Worm (Caenorhabditis elegans): ENCODE data around the gene gldi-7.

The gldi-7 gene

DNA sequence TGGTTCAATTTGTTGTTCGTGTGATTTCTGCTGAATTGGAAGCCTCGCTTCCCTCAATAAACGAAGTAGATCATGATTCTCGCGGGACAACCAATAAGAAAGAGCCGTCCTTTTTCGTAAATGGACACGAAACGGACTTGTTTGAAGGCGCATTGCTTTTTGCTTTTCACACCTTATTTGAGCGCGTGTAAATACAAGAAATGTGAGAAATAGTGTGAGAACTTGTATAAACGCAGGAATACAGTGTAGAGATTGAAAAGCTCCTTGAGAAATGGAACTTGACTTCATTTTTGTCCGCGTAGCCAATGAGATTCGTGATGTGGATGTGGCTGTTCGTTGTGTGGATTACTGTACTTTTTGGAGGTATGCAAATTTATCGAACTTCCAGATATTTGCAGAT is 10.4 kb downstream of the gldi-7 start, which contains the start of gene cht-2:
TSS of gene cht-2 (plus strand) at position 301 of the 400 bp plus-strand sequence.
- TF ChIP-seq egl-43 (GFP tag; IDR thresholded peaks at IDR 0.05) (no peak), nhr-48 (tag; optimal IDR thresholded peaks at IDR 0.05) (no peak), vab-7 (GFP tag; IDR thresholded peaks at IDR 0.05) (no peak), daf-16 (GFP tag; optimal IDR thresholded peaks at IDR 0.05) (no peak), daf-16 (tag; optimal IDR thresholded peaks at IDR 0.05) (no peak), nhr-77 (tag; optimal IDR thresholded peaks at IDR 0.05) (no peak), zip-2 (tag; optimal IDR thresholded peaks at IDR 0.05) (no peak), lim-7 (GFP tag; IDR thresholded peaks at IDR 0.05) (no peak), madf-5 (GFP tag; IDR thresholded peaks at IDR 0.05) (no peak), ceh-44 (GFP tag; IDR thresholded peaks at IDR 0.05) (no peak), zip-11 (GFP tag; IDR thresholded peaks at IDR 0.05) (no peak), unc-62 (GFP tag; optimal IDR thresholded peaks at IDR 0.05 in 1 of 2) (no peak), unc-62 (tag; optimal IDR thresholded peaks at IDR 0.05) (no peak), tra-1 (GFP tag; IDR thresholded peaks at IDR 0.05) (no peak), hif-1 (tag; optimal IDR thresholded peaks at IDR 0.05) (no peak), madf-9 (GFP tag; conservative IDR thresholded peaks at IDR 0.05) (no peak), nhr-6 (tag; optimal IDR thresholded peaks at IDR 0.05) (no peak), aha-1 (tag) (no peak), duxl-1 (tag; optimal IDR thresholded peaks at IDR 0.05; ENCODE audit: poor library complexity) (no peak)

- TF ChIP-seq zag-1 (tag; optimal IDR thresholded peaks at IDR 0.05) (no peak), Y48G9A.11 (GFP tag; IDR thresholded peaks at IDR 0.05) (no peak), lin-38 (GFP tag; IDR thresholded peaks at IDR 0.05) (peak; percentile 41; the same call in 1 of the 2 replicates), nhr-48 (tag; optimal IDR thresholded peaks at IDR 0.05) (no peak)
Measured at ce11 chrII:8518210-8518609, 12.8 kb downstream of the gldi-7 start, which contains the start of gene T13H5.8. Gene T13H5.8 (plus strand): TSS chrII:8518510.

ce11 chrII:8516783-8517182 is 14.2 kb downstream of the gldi-7 start, which contains the start of gene rnh-2:
Gene rnh-2 (plus strand): TSS chrII:8517150.
- TF ChIP-seq fkh-10 (GFP tag; optimal IDR thresholded peaks at IDR 0.05): no peak
- TF ChIP-seq spr-3 (GFP tag; optimal IDR thresholded peaks at IDR 0.05): no peak
- TF ChIP-seq egl-27 (tag; optimal IDR thresholded peaks at IDR 0.05): no peak
- no peak for TF ChIP-seq dmd-8 (GFP tag; IDR thresholded peaks at IDR 0.05)
- no peak for TF ChIP-seq madf-5 (GFP tag; IDR thresholded peaks at IDR 0.05)
- TF ChIP-seq ceh-82 (tag; optimal IDR thresholded peaks at IDR 0.05): no peak
- no peak for TF ChIP-seq Y105C5A.15 (GFP tag; IDR thresholded peaks at IDR 0.05)
- TF ChIP-seq unc-130 (GFP tag; optimal IDR thresholded peaks at IDR 0.05): peak; percentile 95
- no peak for TF ChIP-seq jun-1 (tag; optimal IDR thresholded peaks at IDR 0.05)
- no peak for TF ChIP-seq Y75B8A.6 (GFP tag; IDR thresholded peaks at IDR 0.05)
- TF ChIP-seq lin-1 (GFP tag; IDR thresholded peaks at IDR 0.05): no peak
- TF ChIP-seq ceh-62 (tag; optimal IDR thresholded peaks at IDR 0.05): no peak
- TF ChIP-seq dve-1 (tag; optimal IDR thresholded peaks at IDR 0.05; ENCODE audit: insufficient read depth): peak; percentile 60
- TF ChIP-seq mxl-2 (GFP tag; conservative IDR thresholded peaks at IDR 0.05): no peak
- no peak for TF ChIP-seq dmd-9 (GFP tag; IDR thresholded peaks at IDR 0.05)
- TF ChIP-seq nhr-25 (tag; optimal IDR thresholded peaks at IDR 0.05; ENCODE audit: borderline replicate concordance, insufficient read depth): no peak
- no peak for TF ChIP-seq ceh-28 (tag; optimal IDR thresholded peaks at IDR 0.05)
- TF ChIP-seq set-16 (GFP tag; IDR thresholded peaks at IDR 0.05): no peak
- TF ChIP-seq ztf-7 (tag; optimal IDR thresholded peaks at IDR 0.05): no peak
- no peak for TF ChIP-seq nhr-48 (tag; optimal IDR thresholded peaks at IDR 0.05)
- TF ChIP-seq ceh-20 (GFP tag; IDR thresholded peaks at IDR 0.05): no peak
- TF ChIP-seq zip-11 (GFP tag; IDR thresholded peaks at IDR 0.05): no peak
- no peak for TF ChIP-seq nhr-10 (tag; optimal IDR thresholded peaks at IDR 0.05)
- no peak for TF ChIP-seq ces-1 (GFP tag; optimal IDR thresholded peaks at IDR 0.05)
- peak; percentile 31; the same call in 1 of the 2 replicates for TF ChIP-seq dmd-6 (GFP tag; IDR thresholded peaks at IDR 0.05)
- TF ChIP-seq lin-29 (GFP tag; IDR thresholded peaks at IDR 0.05): no peak
- TF ChIP-seq R02D3.7 (tag; optimal IDR thresholded peaks at IDR 0.05): no peak
- TF ChIP-seq duxl-1 (tag; optimal IDR thresholded peaks at IDR 0.05; ENCODE audit: poor library complexity): peak; percentile 62
- TF ChIP-seq aly-2 (tag; optimal IDR thresholded peaks at IDR 0.05): no peak
- no peak for TF ChIP-seq lim-7 (GFP tag; IDR thresholded peaks at IDR 0.05)
- no peak for TF ChIP-seq vab-7 (GFP tag; IDR thresholded peaks at IDR 0.05)
- no peak for TF ChIP-seq unc-39 (tag; optimal IDR thresholded peaks at IDR 0.05)
- TF ChIP-seq ctbp-1 (GFP tag; IDR thresholded peaks at IDR 0.05): no peak

Measured in whole organism, L4 larva.